Fruit fly (Drosophila melanogaster): ENCODE results near the gene Pdp.
A peak's percentile ranks its signal among the peaks of the same experiment; 100 is the strongest.

Gene Pdp

DNA sequence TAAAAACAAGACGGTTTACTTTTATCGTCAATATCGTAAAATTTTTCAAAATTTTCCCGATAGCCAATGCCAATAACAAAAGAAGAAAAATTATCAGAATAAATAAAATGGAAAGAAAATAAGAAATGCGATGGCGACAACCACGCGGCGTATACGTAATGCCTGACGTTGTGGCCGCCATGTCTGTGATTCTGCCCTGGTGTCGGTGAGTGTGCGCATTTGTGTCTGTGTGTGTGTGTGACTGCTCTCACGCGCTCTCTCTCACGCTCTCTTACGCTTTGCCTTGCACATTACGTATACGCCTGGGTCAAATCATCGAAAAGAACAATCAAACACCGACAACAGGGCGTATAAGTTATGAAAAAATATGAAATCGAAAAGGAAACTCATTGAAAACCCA, 39.6 kb downstream of the Pdp start:
- TF ChIP-seq ss (GFP tag; optimal IDR thresholded peaks at IDR 0.05) (peak; percentile 40 to 73), salr (GFP tag; optimal IDR thresholded peaks at IDR 0.05) (peak in 1 of 2 experiments; percentile 40), dsx (GFP tag; optimal IDR thresholded peaks at IDR 0.05; ENCODE audit: poor library complexity, severe bottlenecking) (peak; percentile 41), cyc (GFP tag; optimal IDR thresholded peaks at IDR 0.05) (no peak), CG6808 (GFP tag; optimal IDR thresholded peaks at IDR 0.05) (peak; percentile 63), vri (GFP tag; optimal IDR thresholded peaks at IDR 0.05) (peak; percentile 87), Sox14 (GFP tag; optimal IDR thresholded peaks at IDR 0.05) (no peak), Eip75B (GFP tag; optimal IDR thresholded peaks at IDR 0.05) (no peak), CG8119 (GFP tag; IDR thresholded peaks at IDR 0.05) (0 out of 3 replicates have a peak, but pooled peaks have one; percentile 12), acj6 (GFP tag; optimal IDR thresholded peaks at IDR 0.05) (no peak), CG10669 (GFP tag; optimal IDR thresholded peaks at IDR 0.05) (peak; percentile 6), CG8319 (GFP tag; optimal IDR thresholded peaks at IDR 0.05) (no peak), CG3032 (tag; optimal IDR thresholded peaks at IDR 0.05) (peak; percentile 35), CG6163 (GFP tag; IDR thresholded peaks at IDR 0.05) (peak; percentile 56; the same call in 2 of the 3 replicates), Ets96B (tag; optimal IDR thresholded peaks at IDR 0.05) (peak; percentile 34), lz (GFP tag; optimal IDR thresholded peaks at IDR 0.05) (no peak), eg (GFP tag; IDR thresholded peaks at IDR 0.05) (peak; percentile 49; the same call in 1 of the 3 replicates), Eip78C (GFP tag) (peak; percentile 76), CG9139 (GFP tag; optimal IDR thresholded peaks at IDR 0.05) (peak; percentile 45), CG1621 (tag; optimal IDR thresholded peaks at IDR 0.05) (peak; percentile 62), CG34406 (GFP tag; optimal IDR thresholded peaks at IDR 0.05) (no peak), CG6276 (GFP tag; optimal IDR thresholded peaks at IDR 0.05) (no peak), Eip93F (GFP tag; optimal IDR thresholded peaks at IDR 0.05) (no peak), CG6854 (GFP tag; optimal IDR thresholded peaks at IDR 0.05) (peak; percentile 72), svp (GFP tag) (peak; percentile 35), CG15336 (GFP tag; IDR thresholded peaks at IDR 0.05) (peak; percentile 21; the same call in 1 of the 2 replicates), fd59A (GFP tag; optimal IDR thresholded peaks at IDR 0.05) (peak; percentile 11), topi (GFP tag; optimal IDR thresholded peaks at IDR 0.05) (no peak)

DNA sequence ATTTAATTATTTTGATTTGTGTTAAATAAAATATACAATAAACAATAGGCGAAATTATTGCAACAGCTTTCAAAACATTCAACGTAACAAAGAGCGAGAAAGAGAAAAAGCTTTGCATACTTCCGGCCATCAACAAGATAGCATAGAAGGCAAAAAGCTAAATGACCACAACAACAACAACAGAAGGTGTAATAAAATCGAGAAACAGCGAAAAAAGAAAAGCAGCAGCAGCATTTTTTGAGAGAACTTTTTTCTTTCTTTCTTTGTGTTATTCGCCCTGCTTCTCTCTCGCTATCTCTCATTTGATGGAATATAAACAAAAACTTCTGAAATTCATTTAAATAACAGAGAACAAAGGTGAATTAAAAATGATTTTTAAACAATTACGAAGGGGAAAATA, 40.2 kb downstream of the Pdp start:
- TF ChIP-seq CG15336 (GFP tag; IDR thresholded peaks at IDR 0.05): peak; percentile 27; the same call in 1 of the 2 replicates
- no peak for TF ChIP-seq CG1621 (tag; optimal IDR thresholded peaks at IDR 0.05)
- no peak for TF ChIP-seq fkh (GFP tag; optimal IDR thresholded peaks at IDR 0.05)
- peak; percentile 16 for TF ChIP-seq Eip78C (GFP tag)
- TF ChIP-seq CG7368 (GFP tag; optimal IDR thresholded peaks at IDR 0.05): no peak
- TF ChIP-seq pdm3 (GFP tag; optimal IDR thresholded peaks at IDR 0.05): no peak
- no peak for TF ChIP-seq vri (GFP tag; optimal IDR thresholded peaks at IDR 0.05)
- TF ChIP-seq net (GFP tag; optimal IDR thresholded peaks at IDR 0.05): no peak
- TF ChIP-seq eg (GFP tag; IDR thresholded peaks at IDR 0.05): 0 out of 3 replicates have a peak, but pooled peaks have one; percentile 15

DNA sequence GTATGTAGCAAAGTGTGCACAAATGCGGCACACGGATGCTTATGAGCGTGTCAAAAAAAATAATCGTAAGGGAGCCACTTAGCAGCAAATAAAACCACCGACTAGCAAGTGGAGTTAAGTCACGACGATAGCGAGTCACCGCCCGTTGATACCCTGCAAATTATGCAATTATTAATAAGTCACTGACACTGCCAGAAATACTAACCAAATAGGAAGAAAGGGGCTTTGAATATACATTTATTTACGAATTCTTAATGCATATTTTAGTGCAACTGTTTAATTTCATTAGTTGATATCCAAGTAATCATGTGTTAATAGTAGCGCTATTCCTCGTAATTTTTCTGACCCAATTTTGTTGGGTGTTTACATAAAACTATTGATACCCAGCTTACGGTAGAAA, 41.0 kb downstream of the Pdp start:
- peak; percentile 23 for TF ChIP-seq CG32006 (GFP tag; optimal IDR thresholded peaks at IDR 0.05)
- no peak for TF ChIP-seq CG3032 (tag; optimal IDR thresholded peaks at IDR 0.05)
- TF ChIP-seq CG34406 (GFP tag; optimal IDR thresholded peaks at IDR 0.05): no peak
- no peak for TF ChIP-seq Eip93F (GFP tag; optimal IDR thresholded peaks at IDR 0.05)
- TF ChIP-seq Met (GFP tag; optimal IDR thresholded peaks at IDR 0.05): no peak
- TF ChIP-seq CG16779 (tag; optimal IDR thresholded peaks at IDR 0.05): no peak
- peak; percentile 36 for TF ChIP-seq Hr4 (GFP tag; optimal IDR thresholded peaks at IDR 0.05)
- no peak for TF ChIP-seq CG6792 (GFP tag; optimal IDR thresholded peaks at IDR 0.05)
- TF ChIP-seq Gug (GFP tag; IDR thresholded peaks at IDR 0.05): no peak
- peak; percentile 34 for TF ChIP-seq fkh (GFP tag; optimal IDR thresholded peaks at IDR 0.05)
- TF ChIP-seq Eip78C (GFP tag): no peak
